Fruit fly (Drosophila melanogaster): ENCODE measurements around the gene Mybbp1A.
A peak's percentile ranks its signal among the peaks of the same experiment; 100 is the strongest.

The Mybbp1A gene

DNA sequence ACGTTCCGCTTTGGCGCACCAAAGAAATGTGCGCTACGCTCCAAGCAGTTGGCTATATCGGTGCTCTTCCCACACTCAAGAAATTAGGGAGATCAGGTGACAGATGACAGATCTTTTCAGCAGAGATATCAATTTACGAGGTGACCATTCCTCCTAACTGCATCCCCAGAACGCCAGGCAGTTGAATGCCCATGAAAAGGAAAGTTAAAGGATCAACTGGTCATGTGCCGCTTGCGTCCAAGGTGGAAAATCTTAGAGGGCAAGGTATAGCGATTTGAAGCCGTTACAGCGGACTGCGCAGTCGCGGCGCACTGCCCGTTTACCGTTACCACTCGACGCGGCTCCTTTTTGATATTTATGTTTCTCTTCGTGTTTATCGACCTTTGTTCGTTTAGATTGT lies 11.0 kb upstream of the Mybbp1A start:
- TF ChIP-seq CG14711 (tag; optimal IDR thresholded peaks at IDR 0.05) (no peak), bab1 (GFP tag; optimal IDR thresholded peaks at IDR 0.05) (peak; percentile 27), ovo (GFP tag; optimal IDR thresholded peaks at IDR 0.05) (peak; percentile 66), CG12768 (GFP tag; optimal IDR thresholded peaks at IDR 0.05) (no peak)

DNA sequence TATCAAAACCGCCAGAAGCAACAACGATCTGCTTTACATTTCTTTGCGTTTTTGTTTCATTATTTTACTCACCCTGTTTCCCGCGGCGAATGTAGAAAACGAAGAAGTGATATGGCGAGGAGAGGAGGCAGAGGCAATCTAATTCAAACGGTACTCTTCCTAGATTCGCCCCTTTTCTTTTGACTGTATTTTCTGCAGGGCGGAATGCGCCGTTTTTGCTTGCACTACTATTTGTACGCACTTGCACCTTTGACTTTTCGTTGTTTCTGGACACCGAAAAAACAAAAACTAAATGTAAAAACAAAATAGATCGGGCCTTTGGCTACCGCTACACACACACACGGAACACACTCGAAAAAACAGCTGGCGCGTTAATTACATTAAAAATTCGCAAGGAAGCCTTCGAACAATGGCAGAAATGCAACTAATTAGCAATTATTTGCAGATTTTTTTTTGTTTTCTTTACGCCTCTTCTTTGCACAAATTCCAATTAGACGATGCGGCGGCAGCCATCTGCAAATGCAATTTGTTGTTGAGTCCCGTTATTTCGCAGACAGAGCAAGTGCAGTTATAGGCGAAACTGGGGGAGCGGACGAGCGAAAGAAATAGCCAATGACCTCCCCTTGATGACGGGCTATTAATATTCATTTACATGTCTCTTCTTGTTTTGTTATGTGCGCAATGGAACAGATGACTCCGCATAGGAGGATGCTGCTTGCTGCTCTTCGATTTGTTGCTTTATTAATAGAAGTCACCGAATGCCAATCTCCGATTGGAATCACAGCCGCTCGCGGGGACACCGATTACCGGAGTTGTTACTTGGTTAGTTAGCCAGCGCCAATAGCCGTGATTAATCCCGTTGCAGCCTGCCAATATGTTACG lies 10.1 kb upstream of the Mybbp1A start:
- peak; percentile 94 for TF ChIP-seq pad (GFP tag; optimal IDR thresholded peaks at IDR 0.05)
- no peak for TF ChIP-seq tj (GFP tag; optimal IDR thresholded peaks at IDR 0.05)
- peak; percentile 82 for TF ChIP-seq ovo (GFP tag; optimal IDR thresholded peaks at IDR 0.05)

DNA sequence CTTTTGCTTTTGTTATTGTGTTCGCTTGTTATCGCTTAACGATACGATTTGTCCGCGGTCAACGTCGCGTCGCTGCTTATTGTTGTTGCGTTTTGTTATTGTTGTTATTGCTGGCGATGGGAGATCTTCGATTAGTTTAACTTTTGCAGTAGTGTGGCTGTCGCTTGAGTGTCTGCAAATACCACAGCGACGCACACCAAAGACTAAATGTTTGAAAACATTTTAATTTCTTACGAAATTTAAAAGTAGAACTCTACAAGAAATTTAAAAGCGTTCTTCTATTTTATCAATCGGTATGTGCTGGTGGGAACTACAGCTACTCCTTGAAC lies 9.5 kb upstream of the Mybbp1A start, which contains the start of gene spdi:
spdi (minus strand) TSS at position 94 of the 329 bp plus-strand sequence.
- TF ChIP-seq CG33017 (tag; optimal IDR thresholded peaks at IDR 0.05) (no peak), CG7101 (tag; optimal IDR thresholded peaks at IDR 0.05) (no peak), bab1 (GFP tag; optimal IDR thresholded peaks at IDR 0.05) (peak; percentile 50), tj (GFP tag; optimal IDR thresholded peaks at IDR 0.05) (peak; percentile 6), toe (GFP tag; optimal IDR thresholded peaks at IDR 0.05) (no peak), CG11617 (GFP tag; optimal IDR thresholded peaks at IDR 0.05) (no peak), CG1620 (GFP tag; optimal IDR thresholded peaks at IDR 0.05) (no peak)

DNA sequence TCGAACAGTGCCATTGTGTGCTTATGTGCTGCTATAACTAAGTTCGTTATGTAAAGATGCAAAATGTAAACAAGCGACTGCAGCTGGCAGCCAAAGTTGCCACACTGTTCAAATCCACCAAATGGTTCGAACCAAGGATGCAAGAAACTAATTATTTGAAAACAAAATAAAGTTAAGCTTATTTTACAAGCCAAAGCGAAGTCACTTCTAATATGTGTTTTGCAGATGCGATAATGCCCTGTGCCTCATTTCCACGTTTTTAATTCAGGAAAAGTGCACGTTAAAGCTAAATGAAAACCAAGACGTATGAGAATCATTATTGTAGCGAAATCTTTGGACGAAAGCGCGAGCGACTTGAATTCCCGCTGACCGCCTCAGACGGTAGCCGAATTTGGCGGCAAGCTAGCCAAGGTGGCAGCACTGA lies 8.4 kb upstream of the Mybbp1A start, which contains the start of the genes CG13365 and Vsp37A:
CG13365 (minus strand) TSS at position 84 of the 424 bp plus-strand sequence.
Vsp37A (plus strand) TSS at position 399 of the 424 bp plus-strand sequence.
- peak; percentile 48 for TF ChIP-seq CG7045 (GFP tag; optimal IDR thresholded peaks at IDR 0.05)
- peak; percentile 60 for TF ChIP-seq ovo (GFP tag; optimal IDR thresholded peaks at IDR 0.05)
- TF ChIP-seq kay (GFP tag; ENCODE audit: borderline replicate concordance) = no peak
- peak; percentile 69 for TF ChIP-seq toe (GFP tag; optimal IDR thresholded peaks at IDR 0.05)
- TF ChIP-seq Mnt (GFP tag; optimal IDR thresholded peaks at IDR 0.05) = peak; percentile 71
- TF ChIP-seq Hr96 (GFP tag; optimal IDR thresholded peaks at IDR 0.05) = no peak
- TF ChIP-seq CG11617 (GFP tag; optimal IDR thresholded peaks at IDR 0.05) = peak; percentile 78
- no peak for TF ChIP-seq CG5204 (GFP tag; optimal IDR thresholded peaks at IDR 0.05)
- peak; percentile 41 for TF ChIP-seq tj (GFP tag; optimal IDR thresholded peaks at IDR 0.05)
- TF ChIP-seq Crg-1 (GFP tag; optimal IDR thresholded peaks at IDR 0.05) = peak; percentile 69
- no peak for TF ChIP-seq CG33017 (tag; optimal IDR thresholded peaks at IDR 0.05)
- no peak for TF ChIP-seq Clk (GFP tag; optimal IDR thresholded peaks at IDR 0.05)
- TF ChIP-seq CG7101 (tag; optimal IDR thresholded peaks at IDR 0.05) = peak; percentile 49
- peak; percentile 1 for TF ChIP-seq CG12768 (GFP tag; optimal IDR thresholded peaks at IDR 0.05)
- TF ChIP-seq CG14711 (tag; optimal IDR thresholded peaks at IDR 0.05) = peak; percentile 15
- TF ChIP-seq CG1620 (GFP tag; optimal IDR thresholded peaks at IDR 0.05) = peak; percentile 83
- peak; percentile 38 for TF ChIP-seq pad (GFP tag; optimal IDR thresholded peaks at IDR 0.05)
- TF ChIP-seq bab1 (GFP tag; optimal IDR thresholded peaks at IDR 0.05) = peak; percentile 47
- no peak for TF ChIP-seq cnc (optimal IDR thresholded peaks at IDR 0.05)
- no peak for TF ChIP-seq cic (GFP tag; optimal IDR thresholded peaks at IDR 0.05)

DNA sequence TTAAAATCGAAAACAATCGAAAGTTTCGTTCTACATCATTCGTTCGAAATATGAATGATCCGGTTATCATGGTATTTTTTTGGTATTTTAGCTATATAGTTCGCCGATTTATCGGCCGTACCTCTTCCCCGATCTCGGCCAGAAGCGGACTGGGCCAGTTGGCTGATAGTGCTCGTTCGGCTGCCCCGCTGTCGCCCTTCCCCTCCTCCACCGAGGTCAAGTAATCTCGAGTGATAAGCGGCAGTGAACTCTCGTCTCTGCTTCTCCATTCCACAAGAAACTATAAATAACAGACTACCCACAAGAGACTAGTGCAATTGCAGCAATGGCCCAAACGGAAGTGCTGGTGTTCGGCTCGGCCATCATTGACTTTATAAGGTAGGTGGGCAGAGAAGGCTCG lies 6.2 kb upstream of the Mybbp1A start, which contains the start of gene CG13369:
CG13369 (plus strand) TSS at position 112 of the 400 bp plus-strand sequence.
- TF ChIP-seq ovo (GFP tag; optimal IDR thresholded peaks at IDR 0.05) = no peak
- TF ChIP-seq bab1 (GFP tag; optimal IDR thresholded peaks at IDR 0.05) = no peak
- no peak for TF ChIP-seq CG7101 (tag; optimal IDR thresholded peaks at IDR 0.05)
- TF ChIP-seq CG12768 (GFP tag; optimal IDR thresholded peaks at IDR 0.05) = no peak
- no peak for TF ChIP-seq CG5204 (GFP tag; optimal IDR thresholded peaks at IDR 0.05)
- no peak for TF ChIP-seq CG7045 (GFP tag; optimal IDR thresholded peaks at IDR 0.05)
- TF ChIP-seq CG14711 (tag; optimal IDR thresholded peaks at IDR 0.05) = no peak
- TF ChIP-seq Clk (GFP tag; optimal IDR thresholded peaks at IDR 0.05) = no peak
- TF ChIP-seq CG1620 (GFP tag; optimal IDR thresholded peaks at IDR 0.05) = no peak

DNA sequence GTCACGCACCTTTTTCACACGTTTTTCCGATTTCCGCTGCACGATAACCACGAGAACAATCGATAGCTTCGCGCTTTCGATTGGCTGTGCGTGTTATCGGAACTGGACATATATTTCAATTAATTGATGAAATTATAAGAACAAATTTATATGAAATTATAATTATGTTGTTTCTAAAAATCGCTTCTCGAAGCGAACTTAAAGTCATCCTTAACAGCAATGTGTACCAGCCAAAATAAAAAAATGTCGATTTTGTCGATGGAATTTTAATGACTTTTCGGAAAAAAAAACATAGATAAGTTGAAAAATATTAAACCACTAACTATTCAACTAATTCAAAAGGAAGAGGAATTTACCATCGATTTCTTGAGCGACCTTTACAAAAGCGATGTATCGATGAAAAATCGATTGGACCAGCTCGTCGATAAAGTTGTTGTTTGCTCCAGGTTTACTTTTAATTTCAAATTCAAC lies 4.4 kb upstream of the Mybbp1A start, which contains the start of the genes CG13364 and Hinfp:
CG13364 (minus strand) TSS at position 47 of the 471 bp plus-strand sequence.
Hinfp (plus strand) TSS at position 386 of the 471 bp plus-strand sequence.
- TF ChIP-seq CG11617 (GFP tag; optimal IDR thresholded peaks at IDR 0.05) (no peak), CG1620 (GFP tag; optimal IDR thresholded peaks at IDR 0.05) (no peak), CG7045 (GFP tag; optimal IDR thresholded peaks at IDR 0.05) (no peak), Crg-1 (GFP tag; optimal IDR thresholded peaks at IDR 0.05) (no peak), Mnt (GFP tag; optimal IDR thresholded peaks at IDR 0.05) (peak; percentile 77), CG12768 (GFP tag; optimal IDR thresholded peaks at IDR 0.05) (no peak), bab1 (GFP tag; optimal IDR thresholded peaks at IDR 0.05) (peak; percentile 12), CG33017 (tag; optimal IDR thresholded peaks at IDR 0.05) (no peak)
